Worm (Caenorhabditis elegans) whole organism, young adult: ENCODE measurements around the gene F20B6.4.
A peak's percentile ranks its signal among the peaks of the same experiment; 100 is the strongest.

ENCODE experiments used
- B0261.1 ChIP-seq: sonication (generic microtip); optimal IDR thresholded peaks from 2 replicates; lab custom pipeline; 2016; ENCODE audit warnings: mild to moderate bottlenecking, missing genetic modification characterization, moderate library complexity, missing compliant biosample characterization
- F22D6.2 ChIP-seq: sonication (generic microtip); optimal IDR thresholded peaks from 2 replicates; lab custom pipeline; 2016; ENCODE audit warnings: mild to moderate bottlenecking, missing genetic modification characterization, missing compliant biosample characterization
- F33H1.4 ChIP-seq: fragments of 200-800 bp; sonication (Bioruptor generic); IDR thresholded peaks from 2 replicates; pipeline ENCODE4 v1.3.6; 2022; ENCODE audit warnings: missing genetic modification reagents, missing genetic modification characterization, missing compliant biosample characterization
- F57C9.4 ChIP-seq: sonication (generic microtip); optimal IDR thresholded peaks from 2 replicates; lab custom pipeline; 2017; ENCODE audit warnings: mild to moderate bottlenecking, missing genetic modification characterization, missing compliant biosample characterization
- akir-1 ChIP-seq: fragments of 200-800 bp; sonication (Bioruptor generic); optimal IDR thresholded peaks from 2 replicates; lab custom pipeline; 2018; ENCODE audit warnings: mild to moderate bottlenecking, missing genetic modification characterization, moderate library complexity, missing compliant biosample characterization
- attf-5 ChIP-seq: fragments of 200-800 bp; sonication (Bioruptor generic); optimal IDR thresholded peaks from 2 replicates; lab custom pipeline; 2018; ENCODE audit warnings: mild to moderate bottlenecking, missing genetic modification characterization, missing compliant biosample characterization
- bed-2 ChIP-seq: fragments of 200-800 bp; sonication (Bioruptor generic); IDR thresholded peaks from 2 replicates; pipeline ENCODE4 v1.3.6; 2022; ENCODE audit warnings: missing genetic modification reagents, missing genetic modification characterization, missing compliant biosample characterization
- cebp-1 ChIP-seq, 2 experiments: fragments of 200-800 bp in 1 of 2; sonication (Bioruptor generic) in 1 of 2; sonication (generic microtip) in 1 of 2; IDR thresholded peaks in 1 of 2; optimal IDR thresholded peaks in 1 of 2; 2 replicates each; pipeline versions ENCODE4 v1.3.6 to Lab custom; 2017 to 2022; ENCODE audit warnings: missing compliant biosample characterization in 2 of 2, missing genetic modification characterization in 2 of 2, mild to moderate bottlenecking in 1 of 2, missing genetic modification reagents in 1 of 2, moderate library complexity in 1 of 2
- cebp-2 ChIP-seq: fragments of 200-800 bp; sonication (Bioruptor generic); IDR thresholded peaks from 2 replicates; pipeline ENCODE4 v1.3.6; 2022; ENCODE audit warnings: missing genetic modification characterization, missing compliant biosample characterization
- ceh-100 ChIP-seq: fragments of 200-800 bp; sonication (Bioruptor generic); IDR thresholded peaks from 2 replicates; pipeline ENCODE4 v1.3.6; 2022; ENCODE audit warnings: missing genetic modification reagents, missing genetic modification characterization, missing compliant biosample characterization
- ceh-91 ChIP-seq: fragments of 200-800 bp; sonication (Bioruptor generic); IDR thresholded peaks from 2 replicates; pipeline ENCODE4 v1.3.6; 2022; ENCODE audit warnings: missing genetic modification reagents, missing genetic modification characterization, missing compliant biosample characterization
- dox-1 ChIP-seq: fragments of 200-800 bp; sonication (Bioruptor generic); IDR thresholded peaks from 2 replicates; pipeline ENCODE4 v1.3.6; 2022; ENCODE audit warnings: missing genetic modification reagents, missing genetic modification characterization, missing compliant biosample characterization
- ets-4 ChIP-seq: fragments of 200-800 bp; sonication (Bioruptor generic); optimal IDR thresholded peaks from 2 replicates; lab custom pipeline; 2018; ENCODE audit warnings: mild to moderate bottlenecking, missing genetic modification characterization, missing compliant biosample characterization
- hrde-1 ChIP-seq: sonication (generic microtip); optimal IDR thresholded peaks from 2 replicates; lab custom pipeline; 2016; ENCODE audit warnings: missing genetic modification characterization, mild to moderate bottlenecking, missing compliant biosample characterization, moderate library complexity, missing genotype, missing genetic modification reagents, borderline replicate concordance
- lag-1 ChIP-seq: fragments of 200-800 bp; sonication (Bioruptor generic); IDR thresholded peaks from 2 replicates; pipeline ENCODE4 v1.3.6; 2022; ENCODE audit warnings: missing genetic modification reagents, missing genetic modification characterization, missing compliant biosample characterization
- let-607 ChIP-seq, 2 experiments: fragments of 200-800 bp in 1 of 2; sonication (Bioruptor generic) in 1 of 2; sonication (generic microtip) in 1 of 2; optimal IDR thresholded peaks; 2 replicates each; lab custom pipeline; 2016 to 2018; ENCODE audit warnings: mild to moderate bottlenecking in 2 of 2, missing compliant biosample characterization in 2 of 2, missing genetic modification characterization in 2 of 2, moderate library complexity in 2 of 2, missing genotype in 1 of 2
- lsy-27 ChIP-seq: sonication (generic microtip); optimal IDR thresholded peaks from 2 replicates; lab custom pipeline; 2017; ENCODE audit warnings: missing genetic modification characterization, mild to moderate bottlenecking, missing compliant biosample characterization, antibody characterized with exemption, missing genotype, borderline replicate concordance; ENCODE audit not compliant: insufficient read depth
- nfyb-1 ChIP-seq: fragments of 200-800 bp; sonication (Bioruptor generic); IDR thresholded peaks from 2 replicates; pipeline ENCODE4 v1.3.6; 2022; ENCODE audit warnings: missing genetic modification reagents, missing genetic modification characterization, missing compliant biosample characterization
- nhr-27 ChIP-seq: fragments of 200-800 bp; sonication (Bioruptor generic); optimal IDR thresholded peaks from 2 replicates; lab custom pipeline; 2018; ENCODE audit warnings: mild to moderate bottlenecking, missing genetic modification characterization, moderate library complexity, missing compliant biosample characterization
- nhr-90 ChIP-seq: sonication (generic microtip); optimal IDR thresholded peaks from 2 replicates; lab custom pipeline; 2016; ENCODE audit warnings: missing genotype, mild to moderate bottlenecking, missing genetic modification characterization, missing compliant biosample characterization
- pha-4 ChIP-seq: fragments of 150-350 bp; sonication (generic microtip); optimal IDR thresholded peaks from 2 replicates; lab custom pipeline; 2014; ENCODE audit warnings: missing biosample characterization, missing genetic modification reagents, missing genetic modification characterization
- rpc-1 ChIP-seq, 2 experiments: fragments of 150-350 bp in 1 of 2; sonication (generic microtip) in 1 of 2; optimal IDR thresholded peaks; 2 replicates each; lab custom pipeline; 2014 to 2018; ENCODE audit warnings: missing biosample characterization in 1 of 2, missing genetic modification characterization in 1 of 2, missing genetic modification reagents in 1 of 2, missing genotype in 1 of 2
- snpc-1.3 ChIP-seq: sonication (generic microtip); optimal IDR thresholded peaks from 2 replicates; lab custom pipeline; 2017; ENCODE audit warnings: missing genetic modification characterization, mild to moderate bottlenecking, missing compliant biosample characterization, antibody characterized with exemption, moderate library complexity, missing genotype, missing genetic modification reagents; ENCODE audit not compliant: insufficient read depth
- tbp1 ChIP-seq: fragments of 200-800 bp; sonication (Bioruptor generic); optimal IDR thresholded peaks from 2 replicates; lab custom pipeline; 2018; ENCODE audit warnings: mild to moderate bottlenecking, missing genetic modification characterization, missing compliant biosample characterization
- unc-62 ChIP-seq: fragments of 150-350 bp; optimal IDR thresholded peaks from 2 replicates; lab custom pipeline; 2014; ENCODE audit warnings: missing biosample characterization, missing genetic modification reagents, missing genetic modification characterization
- zfh-2 ChIP-seq: fragments of 200-800 bp; sonication (Bioruptor generic); conservative IDR thresholded peaks from 2 replicates; pipeline ENCODE4 v1.3.6; 2022; ENCODE audit warnings: missing genetic modification reagents, missing genetic modification characterization, missing compliant biosample characterization
- zim-3 ChIP-seq: sonication (generic microtip); optimal IDR thresholded peaks from 2 replicates; lab custom pipeline; 2017; ENCODE audit warnings: mild to moderate bottlenecking, missing genetic modification characterization, moderate library complexity, missing compliant biosample characterization
- ztf-26 ChIP-seq: sonication (generic microtip); optimal IDR thresholded peaks from 2 replicates; lab custom pipeline; 2017; ENCODE audit warnings: missing genetic modification characterization, missing compliant biosample characterization
- ztf-28 ChIP-seq: fragments of 200-800 bp; sonication (Bioruptor generic); IDR thresholded peaks from 2 replicates; pipeline ENCODE4 v1.3.6; 2022; ENCODE audit warnings: missing genetic modification reagents, missing genetic modification characterization, missing compliant biosample characterization
- ztf-6 ChIP-seq: fragments of 200-800 bp; sonication (Bioruptor generic); IDR thresholded peaks from 2 replicates; pipeline ENCODE4 v1.3.6; 2022; ENCODE audit warnings: missing genetic modification reagents, missing genetic modification characterization, missing compliant biosample characterization

Gene F20B6.4

DNA sequence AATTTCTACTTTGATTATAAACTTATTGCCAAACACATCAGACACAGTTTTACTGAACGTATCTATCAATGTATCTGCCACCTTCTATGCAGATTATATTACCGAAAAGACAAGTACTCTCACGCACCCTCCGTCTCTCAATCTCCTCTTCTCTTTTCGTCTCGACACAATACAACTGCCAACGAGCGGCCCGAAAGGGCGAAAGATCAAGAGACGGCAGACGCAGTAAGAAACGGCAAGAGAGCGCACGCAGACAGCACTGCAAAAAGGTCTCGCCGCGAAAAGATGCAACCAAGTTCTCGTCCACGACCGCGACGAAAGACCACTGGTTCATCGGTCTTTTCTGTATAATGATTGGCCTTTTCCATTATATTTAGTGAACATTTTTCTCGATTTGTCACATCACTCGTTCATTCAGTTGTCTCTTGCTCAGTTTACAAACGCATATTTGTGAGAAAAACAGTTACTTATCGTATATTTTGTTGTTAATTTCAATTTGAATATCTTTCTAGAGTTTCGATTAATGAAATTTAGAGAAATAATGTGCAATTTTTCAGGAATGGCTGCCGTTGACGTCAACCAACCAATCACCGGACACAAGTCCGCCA is 5.7 kb downstream of the F20B6.4 start, which contains the start of gene vha-12 (continued):
- no peak for TF ChIP-seq cebp-1 (GFP tag; IDR thresholded peaks at IDR 0.05; lab: Robert Waterston, UW)
- no peak for TF ChIP-seq cebp-1 (tag; optimal IDR thresholded peaks at IDR 0.05; lab: Kevin White, UChicago)
- no peak for TF ChIP-seq snpc-1.3 (tag; lab: Kevin White, UChicago)
- TF ChIP-seq nhr-27: no peak
- no peak for TF ChIP-seq nhr-90 (tag; lab: Kevin White, UChicago)
- no peak for TF ChIP-seq hrde-1 (tag; lab: Kevin White, UChicago)
- TF ChIP-seq ets-4 (GFP tag; lab: Kevin White, UChicago): peak; percentile 52
- TF ChIP-seq attf-5 (GFP tag; lab: Kevin White, UChicago): peak; percentile 84

DNA sequence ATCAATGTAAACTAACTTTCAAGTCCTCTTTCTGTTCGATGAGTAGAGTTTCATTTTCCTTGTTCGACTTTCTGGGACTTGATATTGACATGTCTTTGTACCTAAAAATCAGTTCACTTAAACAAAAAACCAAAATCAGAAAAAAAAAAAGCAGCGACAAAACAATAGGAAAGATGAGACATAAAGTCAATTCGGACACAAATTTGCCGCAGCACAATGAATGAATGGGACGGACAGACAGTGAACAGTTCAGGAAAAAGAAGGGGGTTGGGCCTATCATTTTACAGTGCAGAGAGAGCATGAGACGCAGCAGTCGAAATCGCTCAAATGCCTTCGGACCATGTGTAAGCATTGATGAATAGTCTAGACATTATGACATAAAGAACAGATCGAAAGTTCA is 9.7 kb downstream of the F20B6.4 start, which contains the start of gene mrp-6:
Gene mrp-6 (minus strand): TSS at position 101 of the 400 bp plus-strand sequence.
- TF ChIP-seq let-607 (tag; optimal IDR thresholded peaks at IDR 0.05; lab: Kevin White, UChicago): no peak
- TF ChIP-seq pha-4 (tag; lab: Kevin White, UChicago): no peak
- no peak for TF ChIP-seq ztf-28 (GFP tag; lab: Robert Waterston, UW)
- no peak for TF ChIP-seq ceh-91 (GFP tag; lab: Robert Waterston, UW)
- no peak for TF ChIP-seq rpc-1 (optimal IDR thresholded peaks at IDR 0.05; lab: Kevin White, UChicago)
- no peak for TF ChIP-seq rpc-1 (tag; optimal IDR thresholded peaks at IDR 0.05; lab: Kevin White, UChicago)
- TF ChIP-seq unc-62 (GFP tag; lab: Kevin White, UChicago): no peak
- no peak for TF ChIP-seq ceh-100 (GFP tag; lab: Robert Waterston, UW)
- TF ChIP-seq ztf-26 (tag; lab: Kevin White, UChicago): no peak

- no peak for TF ChIP-seq B0261.1 (tag; lab: Kevin White, UChicago)
- no peak for TF ChIP-seq ets-4 (GFP tag; lab: Kevin White, UChicago)
- no peak for TF ChIP-seq ztf-6 (GFP tag; lab: Robert Waterston, UW)
- no peak for TF ChIP-seq F33H1.4 (GFP tag; lab: Robert Waterston, UW)
- TF ChIP-seq dox-1 (GFP tag; lab: Robert Waterston, UW): no peak
Measured at ce11 chrX:4177394-4177793, 18.9 kb downstream of the F20B6.4 start, which contains the start of gene ZK470.6. TSS of gene ZK470.6 (minus strand) at chrX:4177494.

ce11 chrX:4167150-4167549 is 29.2 kb downstream of the F20B6.4 start, which contains the start of gene ZK470.14:
TSS of gene ZK470.14 (plus strand) at chrX:4167450.
- TF ChIP-seq lsy-27 (tag; lab: Kevin White, UChicago): no peak
- no peak for TF ChIP-seq tbp1 (GFP tag; lab: Kevin White, UChicago)
- no peak for TF ChIP-seq nfyb-1 (GFP tag; lab: Robert Waterston, UW)
- no peak for TF ChIP-seq F22D6.2 (tag; lab: Kevin White, UChicago)
- no peak for TF ChIP-seq bed-2 (GFP tag; lab: Robert Waterston, UW)
- no peak for TF ChIP-seq lag-1
- TF ChIP-seq akir-1 (GFP tag; lab: Kevin White, UChicago): no peak
- TF ChIP-seq zfh-2 (GFP tag; lab: Robert Waterston, UW): no peak
- no peak for TF ChIP-seq F57C9.4
- TF ChIP-seq zim-3: no peak
- TF ChIP-seq B0261.1 (tag; lab: Kevin White, UChicago): no peak
- TF ChIP-seq cebp-2: no peak
